Fruit fly (Drosophila melanogaster) whole organism, embryonic: ENCODE data around the gene Tis11.

Experiments
- Awh ChIP-seq: fragments of 200-800 bp; sonication (Bioruptor generic); IDR thresholded peaks from 2 replicates; pipeline ENCODE4, ENCODE4 v1.3.6; 2022; ENCODE audit warnings: missing biosample characterization, missing genetic modification characterization
- CG10431 ChIP-seq: fragments of 200-800 bp; sonication (Bioruptor generic); optimal IDR thresholded peaks from 3 replicates; lab custom pipeline; 2018; ENCODE audit warnings: missing biosample characterization, mild to moderate bottlenecking, missing genetic modification characterization
- CG10979 ChIP-seq: fragments of 200-800 bp; sonication (Bioruptor generic); optimal IDR thresholded peaks from 2 replicates; lab custom pipeline; 2018; ENCODE audit warnings: missing biosample characterization, mild to moderate bottlenecking, missing genetic modification characterization, moderate library complexity
- CG11456 ChIP-seq: fragments of 200-800 bp; sonication (Bioruptor generic); IDR thresholded peaks from 3 replicates; pipeline ENCODE4 v1.3.6; 2022; ENCODE audit warnings: missing biosample characterization, missing genetic modification characterization
- CG11696 ChIP-seq: fragments of 200-800 bp; sonication (Bioruptor generic); IDR thresholded peaks from 2 replicates; pipeline ENCODE4 v1.3.6; 2022; ENCODE audit warnings: missing biosample characterization, missing genetic modification characterization
- CG12236 ChIP-seq: fragments of 200-800 bp; sonication (Bioruptor generic); optimal IDR thresholded peaks from 2 replicates; lab custom pipeline; 2016; ENCODE audit warnings: missing biosample characterization, missing genetic modification characterization
- CG12299 ChIP-seq: fragments of 200-800 bp; sonication (Bioruptor generic); optimal IDR thresholded peaks from 2 replicates; lab custom pipeline; 2018; ENCODE audit warnings: missing biosample characterization, mild to moderate bottlenecking, missing genetic modification characterization
- CG12391 ChIP-seq: fragments of 200-800 bp; sonication (Bioruptor generic); optimal IDR thresholded peaks from 3 replicates; lab custom pipeline; 2018; ENCODE audit warnings: missing biosample characterization, mild to moderate bottlenecking, missing genetic modification characterization, moderate library complexity
- CG14050 ChIP-seq: fragments of 200-800 bp; sonication (Bioruptor generic); IDR thresholded peaks from 3 replicates; pipeline ENCODE4 v1.3.6; 2022; ENCODE audit warnings: missing biosample characterization, missing genetic modification characterization
- CG15011 ChIP-seq: fragments of 200-800 bp; sonication (Bioruptor generic); optimal IDR thresholded peaks from 3 replicates; lab custom pipeline; 2018; ENCODE audit warnings: missing biosample characterization, mild to moderate bottlenecking, missing genetic modification characterization
- CG15479 ChIP-seq: fragments of 200-800 bp; sonication (Bioruptor generic); optimal IDR thresholded peaks from 3 replicates; lab custom pipeline; 2019; ENCODE audit warnings: missing biosample characterization, mild to moderate bottlenecking, missing genetic modification characterization, moderate library complexity
- CG16813 ChIP-seq: fragments of 200-800 bp; sonication (Bioruptor generic); IDR thresholded peaks from 3 replicates; pipeline ENCODE4 v1.3.6; 2022; ENCODE audit warnings: missing biosample characterization, missing genetic modification characterization; ENCODE audit not compliant: partially characterized antibody
- CG17328 ChIP-seq: fragments of 200-800 bp; sonication (Bioruptor generic); IDR thresholded peaks from 2 replicates; pipeline ENCODE4 v1.3.6; 2022; ENCODE audit warnings: missing biosample characterization, missing genetic modification characterization
- CG1832 ChIP-seq: fragments of 200-800 bp; sonication (Bioruptor generic); optimal IDR thresholded peaks from 2 replicates; lab custom pipeline; 2017; ENCODE audit warnings: missing biosample characterization, mild to moderate bottlenecking, missing genetic modification characterization, inconsistent platforms
- CG18764 ChIP-seq: fragments of 200-800 bp; sonication (Bioruptor generic); optimal IDR thresholded peaks from 3 replicates; lab custom pipeline; 2016; ENCODE audit warnings: missing biosample characterization, missing genetic modification characterization
- CG2712 ChIP-seq: fragments of 200-800 bp; optimal IDR thresholded peaks from 3 replicates; lab custom pipeline; 2019; ENCODE audit warnings: missing biosample characterization, mild to moderate bottlenecking, missing genetic modification characterization, moderate library complexity
- CG30403 ChIP-seq: fragments of 200-800 bp; sonication (Bioruptor generic); optimal IDR thresholded peaks from 3 replicates; lab custom pipeline; 2016; ENCODE audit warnings: missing biosample characterization, missing genetic modification characterization
- CG32772 ChIP-seq: fragments of 200-800 bp; sonication (Bioruptor generic); IDR thresholded peaks from 2 replicates; pipeline ENCODE4 v1.3.6; 2022; ENCODE audit warnings: missing biosample characterization, missing genetic modification characterization
- CG3847 ChIP-seq: fragments of 200-800 bp; sonication (Bioruptor generic); IDR thresholded peaks from 2 replicates; pipeline ENCODE4 v1.3.6; 2022; ENCODE audit warnings: missing biosample characterization, missing genetic modification characterization
- CG4424 ChIP-seq: fragments of 200-800 bp; sonication (Bioruptor generic); optimal IDR thresholded peaks from 3 replicates; lab custom pipeline; 2016; ENCODE audit warnings: missing biosample characterization, missing genetic modification characterization
- CG6175 ChIP-seq: fragments of 200-800 bp; sonication (Bioruptor generic); IDR thresholded peaks from 3 replicates; pipeline ENCODE4 v1.3.6; 2022; ENCODE audit warnings: missing biosample characterization, missing genetic modification characterization
- CG6689 ChIP-seq: fragments of 200-800 bp; sonication (Bioruptor generic); IDR thresholded peaks from 2 replicates; pipeline ENCODE4 v1.3.6; 2022; ENCODE audit warnings: missing biosample characterization, missing genetic modification characterization
- CG7745 ChIP-seq: fragments of 200-800 bp; sonication (Bioruptor generic); optimal IDR thresholded peaks from 2 replicates; lab custom pipeline; 2018; ENCODE audit warnings: missing biosample characterization, mild to moderate bottlenecking, missing genetic modification characterization, moderate library complexity
- CHES-1-like ChIP-seq: fragments of 200-800 bp; sonication (Bioruptor generic); optimal IDR thresholded peaks from 2 replicates; lab custom pipeline; 2016; ENCODE audit warnings: missing biosample characterization, missing genetic modification characterization
- CoRest ChIP-seq: fragments of 200-800 bp; sonication (Bioruptor generic); optimal IDR thresholded peaks from 3 replicates; lab custom pipeline; 2018; ENCODE audit warnings: missing biosample characterization, mild to moderate bottlenecking, missing genetic modification characterization, moderate library complexity
- CrebB ChIP-seq: fragments of 200-800 bp; sonication (Bioruptor generic); optimal IDR thresholded peaks from 3 replicates; lab custom pipeline; 2018; ENCODE audit warnings: missing biosample characterization, mild to moderate bottlenecking, missing genetic modification characterization
- Dfd ChIP-seq, 2 experiments: fragments of >200 bp; optimal IDR thresholded peaks; 2 replicates each; lab custom pipeline; 2017; ENCODE audit warnings: missing biosample characterization in 2 of 2, missing genetic modification characterization in 2 of 2
- Elba2 ChIP-seq: fragments of 200-800 bp; sonication (Bioruptor generic); optimal IDR thresholded peaks from 3 replicates; lab custom pipeline; 2016; ENCODE audit warnings: missing biosample characterization, missing genetic modification characterization
- Fer3 ChIP-seq: fragments of 200-800 bp; sonication (Bioruptor generic); optimal IDR thresholded peaks from 2 replicates; lab custom pipeline; 2018; ENCODE audit warnings: missing biosample characterization, mild to moderate bottlenecking, missing genetic modification characterization, moderate library complexity
- Hr39 ChIP-seq: fragments of >200 bp; optimal IDR thresholded peaks from 2 replicates; lab custom pipeline; 2017
- Hr51 ChIP-seq, 2 experiments: fragments of 200-800 bp; sonication (Bioruptor generic); optimal IDR thresholded peaks; 2 replicates in 1 of 2; 3 replicates in 1 of 2; lab custom pipeline; 2016 to 2018; ENCODE audit warnings: missing biosample characterization in 2 of 2, missing genetic modification characterization in 2 of 2, mild to moderate bottlenecking in 1 of 2, moderate library complexity in 1 of 2
- Nf-YA ChIP-seq: fragments of 200-800 bp; sonication (Bioruptor generic); IDR thresholded peaks from 2 replicates; pipeline ENCODE4 v1.3.6; 2022; ENCODE audit warnings: missing biosample characterization, missing genetic modification characterization
- Sry-δ ChIP-seq: fragments of 200-800 bp; sonication (Bioruptor generic); optimal IDR thresholded peaks from 2 replicates; lab custom pipeline; 2016; ENCODE audit warnings: missing biosample characterization, missing genetic modification characterization
- abd-A ChIP-seq: fragments of 200-800 bp; sonication (Bioruptor generic); optimal IDR thresholded peaks from 3 replicates; lab custom pipeline; 2019; ENCODE audit warnings: missing biosample characterization, mild to moderate bottlenecking, missing genetic modification characterization, moderate library complexity
- bcd ChIP-seq: fragments of 200-800 bp; sonication (Bioruptor generic); optimal IDR thresholded peaks from 2 replicates; lab custom pipeline; 2017; ENCODE audit warnings: missing biosample characterization, mild to moderate bottlenecking, missing genetic modification characterization
- br ChIP-seq: fragments of >200 bp; optimal IDR thresholded peaks from 2 replicates; lab custom pipeline; 2017
- caup ChIP-seq: fragments of 200-800 bp; sonication (Bioruptor generic); optimal IDR thresholded peaks from 3 replicates; lab custom pipeline; 2017; ENCODE audit warnings: missing biosample characterization, mild to moderate bottlenecking, missing genetic modification characterization, moderate library complexity; ENCODE audit not compliant: severe bottlenecking
- chn ChIP-seq: fragments of 200-800 bp; sonication (Bioruptor generic); optimal IDR thresholded peaks from 2 replicates; lab custom pipeline; 2016; ENCODE audit warnings: missing biosample characterization, missing genetic modification characterization
- da ChIP-seq: fragments of 200-800 bp; sonication (Bioruptor generic); optimal IDR thresholded peaks from 2 replicates; lab custom pipeline; 2016; ENCODE audit warnings: missing biosample characterization, missing genetic modification characterization
- dm ChIP-seq: fragments of 200-800 bp; sonication (Bioruptor generic); optimal IDR thresholded peaks from 3 replicates; lab custom pipeline; 2016; ENCODE audit warnings: missing biosample characterization, missing genetic modification characterization
- fd3F ChIP-seq: fragments of 200-800 bp; sonication (Bioruptor generic); optimal IDR thresholded peaks from 2 replicates; lab custom pipeline; 2018; ENCODE audit warnings: missing biosample characterization, mild to moderate bottlenecking, missing genetic modification characterization, moderate library complexity
- gcm2 ChIP-seq: fragments of 200-800 bp; sonication (Bioruptor generic); optimal IDR thresholded peaks from 2 replicates; lab custom pipeline; 2016; ENCODE audit warnings: missing biosample characterization, missing genetic modification characterization
- grn ChIP-seq: fragments of 200-800 bp; sonication (Bioruptor generic); optimal IDR thresholded peaks from 3 replicates; lab custom pipeline; 2017; ENCODE audit warnings: missing biosample characterization, missing genetic modification characterization
- phol ChIP-seq: fragments of 200-800 bp; sonication (Bioruptor generic); optimal IDR thresholded peaks from 3 replicates; lab custom pipeline; 2018; ENCODE audit warnings: missing biosample characterization, mild to moderate bottlenecking, missing genetic modification characterization, moderate library complexity
- salm ChIP-seq: fragments of 200-800 bp; sonication (Bioruptor generic); optimal IDR thresholded peaks from 2 replicates; lab custom pipeline; 2018; ENCODE audit warnings: missing biosample characterization, mild to moderate bottlenecking, missing genetic modification characterization
- sisA ChIP-seq: fragments of 200-800 bp; sonication (Bioruptor generic); IDR thresholded peaks from 2 replicates; pipeline ENCODE4 v1.3.6; 2022; ENCODE audit warnings: missing biosample characterization, missing genetic modification characterization
- sr ChIP-seq: fragments of 200-800 bp; sonication (Bioruptor generic); IDR thresholded peaks from 3 replicates; pipeline ENCODE4 v1.3.6; 2022; ENCODE audit warnings: missing biosample characterization, missing genetic modification characterization
- zfh1 ChIP-seq: fragments of 200-800 bp; sonication (Bioruptor generic); IDR thresholded peaks from 3 replicates; pipeline ENCODE4 v1.3.6; 2022; ENCODE audit warnings: missing biosample characterization, missing genetic modification characterization
- zfh2 ChIP-seq: fragments of 200-800 bp; sonication (Bioruptor generic); optimal IDR thresholded peaks from 2 replicates; lab custom pipeline; 2016; ENCODE audit warnings: missing biosample characterization, missing genetic modification characterization

The Tis11 gene

DNA sequence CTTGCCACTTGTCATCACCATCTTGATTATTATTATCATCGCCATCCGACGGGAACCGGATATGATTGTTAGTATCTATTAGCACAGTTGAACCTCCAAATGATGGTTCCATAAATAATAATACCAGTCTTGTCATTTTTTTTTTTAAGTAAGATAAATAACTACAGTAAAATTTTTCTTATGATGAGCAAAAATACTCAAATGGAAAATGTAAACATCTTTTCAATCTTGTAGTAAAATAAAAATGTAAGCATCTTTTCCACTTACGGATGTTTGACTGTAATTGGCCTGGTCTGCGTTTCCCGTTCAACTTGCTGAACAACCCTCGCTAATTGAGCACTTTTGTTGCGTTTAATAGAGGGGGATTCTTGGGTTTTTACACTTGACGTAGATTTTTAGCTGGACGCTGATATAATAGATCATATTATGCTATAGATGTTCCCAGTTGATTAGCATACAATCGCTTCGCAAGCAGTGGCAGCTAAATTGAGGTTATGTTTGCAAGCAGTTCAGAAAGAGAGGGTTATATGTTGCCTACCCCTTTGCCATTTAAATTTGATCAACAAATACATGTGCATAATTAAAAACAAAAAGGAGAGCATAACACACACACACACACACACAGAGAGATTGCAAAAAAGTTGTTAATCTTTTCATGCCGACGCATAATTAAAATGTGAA lies 33.5 kb upstream of the Tis11 start (continued):
- no peak for TF ChIP-seq chn (GFP tag; lab: Kevin White, UChicago)

DNA sequence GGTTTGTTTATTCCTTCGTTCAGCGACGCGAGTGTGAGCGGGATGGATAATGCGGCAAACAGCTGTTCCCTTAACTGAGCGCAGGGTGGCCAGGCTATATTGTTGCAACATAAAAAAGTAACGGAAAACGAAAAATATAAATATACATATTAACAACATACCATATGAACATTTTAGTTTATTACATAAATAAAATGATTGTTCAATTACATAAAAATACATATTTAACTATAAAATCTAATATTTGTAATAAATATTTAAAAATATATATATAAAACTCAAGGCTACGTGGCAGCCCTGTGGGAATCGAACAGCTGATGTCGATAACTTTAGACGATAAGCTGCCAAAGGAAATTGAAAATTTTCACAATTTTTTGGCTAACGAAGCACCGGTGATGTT lies 29.7 kb upstream of the Tis11 start, which contains the start of the genes Aven and CG2540:
Gene Aven, minus strand, starts transcription at position 77 of the 400 bp plus-strand sequence.
Gene CG2540, plus strand, starts transcription at position 315 of the 400 bp plus-strand sequence.
- TF ChIP-seq CG12236 (GFP tag; lab: Kevin White, UChicago) (no peak), Sry-δ (no peak), Hr51 (GFP tag; optimal IDR thresholded peaks at IDR 0.05; lab: Kevin White, UChicago) (peak; percentile 2 to 89), zfh2 (GFP tag; lab: Kevin White, UChicago) (no peak), CG3847 (GFP tag; lab: Robert Waterston, UW) (peak; percentile 86), CG15011 (peak; percentile 44), CG30403 (peak; percentile 83), CHES-1-like (GFP tag; lab: Kevin White, UChicago) (no peak), da (GFP tag; lab: Kevin White, UChicago) (no peak), CG4424 (GFP tag; lab: Kevin White, UChicago) (peak; percentile 72), CG14050 (GFP tag; lab: Robert Waterston, UW) (peak; percentile 33; the same call in 1 of the 3 replicates), sisA (GFP tag; lab: Robert Waterston, UW) (peak; percentile 54; the same call in 1 of the 2 replicates), phol (peak; percentile 87), CG12299 (tag; lab: Kevin White, UChicago) (peak; percentile 80), gcm2 (no peak), Awh (GFP tag; lab: Robert Waterston, UW) (peak; percentile 60), Dfd (GFP tag; optimal IDR thresholded peaks at IDR 0.05; lab: Kevin White, UChicago) (no peak), CG11696 (GFP tag; lab: Robert Waterston, UW) (0 out of 2 replicates have a peak, but pooled peaks have one; percentile 23), grn (no peak), CG17328 (GFP tag; lab: Robert Waterston, UW) (peak; percentile 47; the same call in 1 of the 2 replicates), bcd (peak; percentile 80), CG32772 (GFP tag; lab: Robert Waterston, UW) (peak; percentile 69), br (lab: Kevin White, UChicago) (no peak), Elba2 (no peak), salm (tag; lab: Kevin White, UChicago) (peak; percentile 75), dm (GFP tag; lab: Kevin White, UChicago) (no peak), CG16813 (GFP tag; lab: Robert Waterston, UW) (no peak), abd-A (tag; lab: Kevin White, UChicago) (no peak), CoRest (peak; percentile 92), CG6175 (GFP tag; lab: Robert Waterston, UW) (no peak), Nf-YA (GFP tag; lab: Robert Waterston, UW) (no peak), CrebB (tag; lab: Kevin White, UChicago) (peak; percentile 33), CG10979 (tag; lab: Kevin White, UChicago) (peak; percentile 86), CG2712 (peak; percentile 90), sr (GFP tag; lab: Robert Waterston, UW) (no peak), caup (GFP tag; lab: Kevin White, UChicago) (peak; percentile 86), CG11456 (GFP tag; lab: Robert Waterston, UW) (peak; percentile 55; the same call in 1 of the 3 replicates), fd3F (GFP tag; lab: Kevin White, UChicago) (peak; percentile 75), CG15479 (GFP tag; lab: Kevin White, UChicago) (peak; percentile 7), CG7745 (tag; lab: Kevin White, UChicago) (no peak), zfh1 (0 out of 3 replicates have a peak, but pooled peaks have one; percentile 22), CG1832 (GFP tag; lab: Kevin White, UChicago) (no peak), Fer3 (tag; lab: Kevin White, UChicago) (peak; percentile 83), CG10431 (GFP tag; lab: Kevin White, UChicago) (peak; percentile 56), CG12391 (tag; lab: Kevin White, UChicago) (peak; percentile 92), CG6689 (peak; percentile 59; the same call in 1 of the 2 replicates), Hr39 (lab: Kevin White, UChicago) (no peak), CG18764 (GFP tag; lab: Kevin White, UChicago) (peak; percentile 55)
